Worm (Caenorhabditis elegans) whole organism, L1 larva: ENCODE measurements around the gene H40L08.8.

Source experiments
- aha-1 ChIP-seq: fragments of 150-350 bp; optimal IDR thresholded peaks from 2 replicates; lab custom pipeline; 2014; ENCODE audit warnings: missing biosample characterization, missing genetic modification characterization
- ama-1 ChIP-seq: fragments of 150-350 bp; optimal IDR thresholded peaks from 2 replicates; lab custom pipeline; 2014
- ceh-82 ChIP-seq, 3 experiments: fragments of 150-350 bp in 1 of 3; sonication (generic microtip) in 2 of 3; optimal IDR thresholded peaks; 2 replicates each; lab custom pipeline; 2014 to 2017; ENCODE audit warnings: missing biosample characterization in 3 of 3, missing genetic modification characterization in 3 of 3
- hlh-17 ChIP-seq: fragments of 200-800 bp; sonication (Bioruptor generic); optimal IDR thresholded peaks from 2 replicates; lab custom pipeline; 2018; ENCODE audit warnings: missing genetic modification characterization, mild to moderate bottlenecking, missing compliant biosample characterization, moderate library complexity, borderline replicate concordance
- jun-1 ChIP-seq: fragments of 150-350 bp; optimal IDR thresholded peaks from 2 replicates; lab custom pipeline; 2014; ENCODE audit warnings: missing biosample characterization, missing genetic modification reagents, missing genetic modification characterization
- lin-15B ChIP-seq: fragments of 150-350 bp; sonication (generic microtip); optimal IDR thresholded peaks from 3 replicates; lab custom pipeline; 2014; ENCODE audit warnings: missing biosample characterization, missing genetic modification characterization

- TF ChIP-seq aha-1 (no peak), hlh-17 (GFP tag; lab: Kevin White, UChicago) (no peak), jun-1 (tag; lab: Kevin White, UChicago) (no peak), lin-15B (tag; lab: Kevin White, UChicago) (no peak), ama-1 (lab: Kevin White, UChicago) (no peak), ceh-82 (tag; optimal IDR thresholded peaks at IDR 0.05; lab: Kevin White, UChicago) (no peak)
These were observed 843 bp upstream of the H40L08.8 start for ce11 chrX:15078276-15078675.
